Fruit fly (Drosophila melanogaster) whole organism, adult: Measurements from ENCODE around the gene CG12992.

Source experiments
- CG11617 ChIP-seq: fragments of 200-800 bp; sonication (Bioruptor generic); optimal IDR thresholded peaks from 2 replicates; lab custom pipeline; 2017; ENCODE audit warnings: mild to moderate bottlenecking, missing biosample characterization, missing genetic modification reagents, missing genetic modification characterization
- CG12768 ChIP-seq: fragments of 200-800 bp; sonication (Bioruptor generic); optimal IDR thresholded peaks from 2 replicates; lab custom pipeline; 2017; ENCODE audit warnings: missing biosample characterization, missing genetic modification characterization, mild to moderate bottlenecking, moderate library complexity, missing genetic modification reagents
- CG14711 ChIP-seq: fragments of 200-800 bp; sonication (Bioruptor generic); optimal IDR thresholded peaks from 2 replicates; lab custom pipeline; 2018; ENCODE audit warnings: missing biosample characterization, mild to moderate bottlenecking, missing genetic modification characterization, moderate library complexity
- CG1620 ChIP-seq: fragments of 200-800 bp; sonication (Bioruptor generic); optimal IDR thresholded peaks from 2 replicates; lab custom pipeline; 2016; ENCODE audit warnings: missing biosample characterization, missing genetic modification characterization
- CG33017 ChIP-seq: fragments of 200-800 bp; sonication (Bioruptor generic); optimal IDR thresholded peaks from 2 replicates; lab custom pipeline; 2018; ENCODE audit warnings: missing biosample characterization, mild to moderate bottlenecking, missing genetic modification characterization, moderate library complexity
- CG5204 ChIP-seq: fragments of 200-800 bp; sonication (Bioruptor generic); optimal IDR thresholded peaks from 2 replicates; lab custom pipeline; 2016; ENCODE audit warnings: missing biosample characterization, missing genetic modification characterization
- CG7045 ChIP-seq: fragments of 200-800 bp; sonication (Bioruptor generic); optimal IDR thresholded peaks from 2 replicates; lab custom pipeline; 2017; ENCODE audit warnings: missing biosample characterization, mild to moderate bottlenecking, missing genetic modification characterization
- CG7101 ChIP-seq: fragments of 200-800 bp; sonication (Bioruptor generic); optimal IDR thresholded peaks from 2 replicates; lab custom pipeline; 2018; ENCODE audit warnings: missing biosample characterization, mild to moderate bottlenecking, missing genetic modification characterization, moderate library complexity
- Clk ChIP-seq: fragments of 200-800 bp; sonication (Bioruptor generic); optimal IDR thresholded peaks from 2 replicates; lab custom pipeline; 2017; ENCODE audit warnings: missing biosample characterization, missing genetic modification characterization
- Crg-1 ChIP-seq: fragments of 200-800 bp; sonication (Bioruptor generic); optimal IDR thresholded peaks from 2 replicates; lab custom pipeline; 2016; ENCODE audit warnings: missing biosample characterization, missing genetic modification characterization
- Hr96 ChIP-seq: fragments of 200-800 bp; sonication (Bioruptor generic); optimal IDR thresholded peaks from 2 replicates; lab custom pipeline; 2016; ENCODE audit warnings: missing biosample characterization, missing genetic modification characterization
- Mnt ChIP-seq: fragments of 200-800 bp; sonication (Bioruptor generic); optimal IDR thresholded peaks from 2 replicates; lab custom pipeline; 2016; ENCODE audit warnings: missing biosample characterization, mild to moderate bottlenecking, missing genetic modification characterization
- bab1 ChIP-seq: fragments of 200-800 bp; sonication (Bioruptor generic); optimal IDR thresholded peaks from 3 replicates; lab custom pipeline; 2019; ENCODE audit warnings: missing biosample characterization, mild to moderate bottlenecking, missing genetic modification characterization, moderate library complexity
- cic ChIP-seq: fragments of 200-800 bp; sonication (Bioruptor generic); optimal IDR thresholded peaks from 2 replicates; lab custom pipeline; 2017; ENCODE audit warnings: missing biosample characterization, mild to moderate bottlenecking, missing genetic modification characterization, moderate library complexity
- cnc ChIP-seq, 2 experiments: fragments of >200 bp; optimal IDR thresholded peaks; 2 replicates each; lab custom pipeline; 2017
- kay ChIP-seq: fragments of 200-800 bp; sonication (Bioruptor generic); peaks from one replicate; lab custom pipeline; 2016; ENCODE audit warnings: missing biosample characterization, missing genetic modification characterization, borderline replicate concordance
- ovo ChIP-seq: fragments of 200-800 bp; sonication (Bioruptor generic); optimal IDR thresholded peaks from 2 replicates; lab custom pipeline; 2016; ENCODE audit warnings: missing biosample characterization, missing genetic modification characterization
- pad ChIP-seq: fragments of 200-800 bp; sonication (Bioruptor generic); optimal IDR thresholded peaks from 3 replicates; lab custom pipeline; 2017; ENCODE audit warnings: missing biosample characterization, missing genetic modification characterization, mild to moderate bottlenecking, moderate library complexity, missing genetic modification reagents
- tj ChIP-seq: fragments of 200-800 bp; sonication (Bioruptor generic); optimal IDR thresholded peaks from 3 replicates; lab custom pipeline; 2017; ENCODE audit warnings: missing biosample characterization, mild to moderate bottlenecking, missing genetic modification characterization, moderate library complexity
- toe ChIP-seq: fragments of 200-800 bp; sonication (Bioruptor generic); optimal IDR thresholded peaks from 2 replicates; lab custom pipeline; 2016; ENCODE audit warnings: missing biosample characterization, missing genetic modification characterization

Gene CG12992

DNA sequence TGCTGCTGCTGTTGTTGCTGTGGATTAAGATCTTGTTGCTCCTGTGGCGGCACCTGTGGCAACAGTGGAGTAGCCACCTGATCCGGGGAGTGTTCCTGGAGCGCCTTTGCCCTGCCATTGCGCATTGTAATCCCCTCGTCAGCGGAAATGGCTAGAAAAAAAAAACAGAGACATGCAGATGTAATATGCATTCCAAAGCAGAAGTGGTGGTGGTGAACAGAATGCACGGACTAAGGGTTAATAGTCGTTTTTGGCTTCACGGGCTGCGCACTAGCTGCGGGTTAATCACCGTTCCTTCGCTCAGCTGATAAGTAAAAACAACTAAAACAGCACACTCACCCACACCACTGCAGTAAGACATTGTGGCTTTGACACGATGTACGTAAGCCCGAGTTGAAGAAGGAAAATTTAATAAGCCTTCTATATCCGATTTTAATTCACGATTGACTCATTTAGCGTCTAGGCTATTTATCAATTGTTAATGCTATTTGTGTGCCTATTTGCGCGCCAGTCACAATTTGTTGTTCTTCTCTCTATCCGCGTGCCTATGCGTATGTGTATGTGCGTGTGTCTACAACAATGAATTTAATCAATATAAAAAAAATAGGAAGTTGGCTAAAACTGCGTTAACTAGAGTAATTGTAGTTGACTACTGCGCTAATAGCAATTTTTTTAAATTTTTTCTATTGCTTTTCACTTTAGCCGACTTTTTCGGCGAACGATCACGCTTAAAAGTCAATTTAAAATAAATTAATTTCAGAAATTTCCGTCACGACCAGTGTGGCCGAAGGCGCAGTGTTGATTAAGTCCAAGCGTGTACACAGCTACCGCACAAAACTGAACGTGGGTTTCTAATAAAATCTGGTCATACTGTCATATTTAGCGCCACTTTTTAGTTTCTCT is 38.7 kb downstream of the CG12992 start, which contains the start of gene stas:
stas (minus strand) TSS at position 806 of the 903 bp plus-strand sequence.
- TF ChIP-seq CG5204 (no peak), CG7101 (peak; percentile 33), CG12768 (GFP tag; lab: Kevin White, UChicago) (peak; percentile 7), CG7045 (GFP tag; lab: Kevin White, UChicago) (no peak), Mnt (peak; percentile 81), Clk (GFP tag; lab: Kevin White, UChicago) (no peak), cic (GFP tag; lab: Kevin White, UChicago) (no peak), Crg-1 (GFP tag; lab: Kevin White, UChicago) (peak; percentile 31), ovo (GFP tag; lab: Kevin White, UChicago) (peak; percentile 48), tj (GFP tag; lab: Kevin White, UChicago) (peak; percentile 79), bab1 (GFP tag; lab: Kevin White, UChicago) (peak; percentile 67), CG1620 (GFP tag; lab: Kevin White, UChicago) (peak; percentile 46), CG33017 (tag; lab: Kevin White, UChicago) (peak; percentile 21)

- TF ChIP-seq Mnt = peak; percentile 10
- no peak for TF ChIP-seq CG14711 (tag; lab: Kevin White, UChicago)
- peak; percentile 9 for TF ChIP-seq bab1 (GFP tag; lab: Kevin White, UChicago)
These were observed 40.7 kb downstream of the CG12992 start, which contains the start of gene CG8326 for dm6 chrX:17629317-17629716. Gene CG8326 (minus strand): TSS chrX:17629492.

DNA sequence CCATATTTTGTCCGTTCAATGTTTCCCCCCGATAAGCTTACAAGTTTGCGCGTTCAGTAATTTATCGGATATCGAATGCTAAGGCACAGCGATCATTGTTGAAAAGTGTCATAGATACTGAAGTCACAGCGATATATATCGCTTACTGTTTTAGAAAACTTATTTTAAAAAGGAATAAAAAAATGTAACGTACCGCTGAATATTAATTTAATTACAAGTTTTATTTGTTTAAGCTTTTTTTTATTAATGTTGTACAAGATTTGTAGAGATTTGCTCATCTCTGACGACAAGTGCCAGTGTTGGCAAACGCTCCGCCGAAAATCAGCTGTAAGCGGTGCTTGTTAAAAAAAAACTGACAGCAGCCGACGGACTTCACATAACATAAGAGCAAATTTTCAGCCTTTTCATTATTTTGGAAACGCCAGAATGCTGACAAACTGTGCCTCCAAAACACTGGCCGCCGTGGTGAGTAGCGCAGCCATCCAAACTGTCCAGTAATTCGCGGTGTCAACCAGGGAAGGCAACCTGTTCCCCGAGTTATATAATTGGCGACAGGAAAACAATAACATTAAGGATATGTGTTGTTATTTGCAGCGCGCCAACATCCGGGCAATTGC is 43.4 kb downstream of the CG12992 start, which contains the start of the genes corolla and ND-24:
corolla (minus strand) TSS at position 52 of the 617 bp plus-strand sequence.
ND-24 (plus strand) TSS at position 94 of the 617 bp plus-strand sequence.
- TF ChIP-seq CG12768 (GFP tag; lab: Kevin White, UChicago) (peak; percentile 56), Mnt (peak; percentile 86), CG14711 (tag; lab: Kevin White, UChicago) (peak; percentile 81), CG7101 (peak; percentile 88), pad (GFP tag; lab: Kevin White, UChicago) (peak; percentile 61), CG7045 (GFP tag; lab: Kevin White, UChicago) (peak; percentile 19), CG33017 (tag; lab: Kevin White, UChicago) (peak; percentile 74), Crg-1 (GFP tag; lab: Kevin White, UChicago) (peak; percentile 81), CG1620 (GFP tag; lab: Kevin White, UChicago) (peak; percentile 91), Clk (GFP tag; lab: Kevin White, UChicago) (peak; percentile 41), CG11617 (peak; percentile 84), ovo (GFP tag; lab: Kevin White, UChicago) (peak; percentile 70), Hr96 (no peak), cnc (optimal IDR thresholded peaks at IDR 0.05; lab: Kevin White, UChicago) (no peak), kay (GFP tag; lab: Kevin White, UChicago) (no peak), toe (no peak), cic (GFP tag; lab: Kevin White, UChicago) (peak; percentile 10), tj (GFP tag; lab: Kevin White, UChicago) (peak; percentile 58), CG5204 (no peak), bab1 (GFP tag; lab: Kevin White, UChicago) (peak; percentile 92)

dm6 chrX:17636001-17636400 is 47.3 kb downstream of the CG12992 start, which contains the start of the genes CG8289 and CG5800:
Gene CG8289 (minus strand): TSS chrX:17636044.
Gene CG5800 (plus strand): TSS chrX:17636281.
- TF ChIP-seq CG14711 (tag; lab: Kevin White, UChicago) (peak; percentile 57), CG33017 (tag; lab: Kevin White, UChicago) (peak; percentile 45), bab1 (GFP tag; lab: Kevin White, UChicago) (peak; percentile 62), cic (GFP tag; lab: Kevin White, UChicago) (no peak), tj (GFP tag; lab: Kevin White, UChicago) (peak; percentile 23), CG12768 (GFP tag; lab: Kevin White, UChicago) (no peak), pad (GFP tag; lab: Kevin White, UChicago) (no peak), Mnt (peak; percentile 93), Hr96 (no peak), cnc (optimal IDR thresholded peaks at IDR 0.05; lab: Kevin White, UChicago) (no peak), Clk (GFP tag; lab: Kevin White, UChicago) (no peak), CG7045 (GFP tag; lab: Kevin White, UChicago) (no peak), CG7101 (peak; percentile 39), CG5204 (no peak), CG11617 (peak; percentile 6)

DNA sequence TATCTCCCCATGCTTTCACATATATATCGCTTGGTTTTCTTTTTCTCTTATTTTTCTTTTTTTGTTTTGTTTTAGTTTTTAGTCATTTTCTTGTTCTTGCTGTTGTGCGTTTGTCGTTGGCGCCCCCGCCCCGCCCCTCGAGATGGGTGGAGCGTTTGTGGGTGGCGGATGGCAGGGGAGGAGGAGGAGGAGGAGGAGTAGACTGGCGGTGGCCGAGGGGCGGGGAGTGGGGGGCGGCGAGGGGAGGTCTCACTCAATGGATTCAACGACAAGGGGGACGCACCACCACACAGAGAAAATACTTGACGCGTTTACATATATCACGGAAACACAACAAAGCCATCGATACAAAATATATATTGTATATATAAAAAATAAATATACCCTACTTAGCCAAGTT is 52.2 kb downstream of the CG12992 start:
- no peak for TF ChIP-seq cic (GFP tag; lab: Kevin White, UChicago)
- TF ChIP-seq Crg-1 (GFP tag; lab: Kevin White, UChicago) = no peak
- TF ChIP-seq cnc (optimal IDR thresholded peaks at IDR 0.05; lab: Kevin White, UChicago) = no peak
